Fruit fly (Drosophila melanogaster) whole organism, wandering third instar larva: Measurements from ENCODE around the gene CG4338.

ENCODE experiments used
- Jra ChIP-seq: sonication (Bioruptor generic); optimal IDR thresholded peaks from 2 replicates; lab custom pipeline; 2016; ENCODE audit warnings: missing biosample characterization, missing genetic modification characterization
- Myc ChIP-seq: fragments of >200 bp; optimal IDR thresholded peaks from 2 replicates; lab custom pipeline; 2017
- Vsx2 ChIP-seq: fragments of 200-300, 225-300 bp; sonication (Bioruptor generic); optimal IDR thresholded peaks from 2 replicates; lab custom pipeline; 2018; ENCODE audit warnings: missing biosample characterization, missing genetic modification characterization; ENCODE audit not compliant: partially characterized antibody
- ey ChIP-seq: fragments of 200-800 bp; sonication (Bioruptor generic); optimal IDR thresholded peaks from 2 replicates; lab custom pipeline; 2016; ENCODE audit warnings: missing biosample characterization, missing genetic modification characterization
- foxo ChIP-seq, 2 experiments: fragments of 200-800 bp; sonication (Bioruptor generic); optimal IDR thresholded peaks; 2 replicates in 1 of 2; 3 replicates in 1 of 2; lab custom pipeline; 2016 to 2017; ENCODE audit warnings: missing biosample characterization in 2 of 2, missing genetic modification characterization in 2 of 2
- lola ChIP-seq: fragments of >200 bp; optimal IDR thresholded peaks from 2 replicates; lab custom pipeline; 2017; ENCODE audit warnings: missing biosample characterization, missing genetic modification characterization
- psq ChIP-seq: fragments of 200-800 bp; sonication (Bioruptor generic); optimal IDR thresholded peaks from 3 replicates; lab custom pipeline; 2017; ENCODE audit warnings: missing biosample characterization, mild to moderate bottlenecking, missing genetic modification characterization, moderate library complexity

DNA sequence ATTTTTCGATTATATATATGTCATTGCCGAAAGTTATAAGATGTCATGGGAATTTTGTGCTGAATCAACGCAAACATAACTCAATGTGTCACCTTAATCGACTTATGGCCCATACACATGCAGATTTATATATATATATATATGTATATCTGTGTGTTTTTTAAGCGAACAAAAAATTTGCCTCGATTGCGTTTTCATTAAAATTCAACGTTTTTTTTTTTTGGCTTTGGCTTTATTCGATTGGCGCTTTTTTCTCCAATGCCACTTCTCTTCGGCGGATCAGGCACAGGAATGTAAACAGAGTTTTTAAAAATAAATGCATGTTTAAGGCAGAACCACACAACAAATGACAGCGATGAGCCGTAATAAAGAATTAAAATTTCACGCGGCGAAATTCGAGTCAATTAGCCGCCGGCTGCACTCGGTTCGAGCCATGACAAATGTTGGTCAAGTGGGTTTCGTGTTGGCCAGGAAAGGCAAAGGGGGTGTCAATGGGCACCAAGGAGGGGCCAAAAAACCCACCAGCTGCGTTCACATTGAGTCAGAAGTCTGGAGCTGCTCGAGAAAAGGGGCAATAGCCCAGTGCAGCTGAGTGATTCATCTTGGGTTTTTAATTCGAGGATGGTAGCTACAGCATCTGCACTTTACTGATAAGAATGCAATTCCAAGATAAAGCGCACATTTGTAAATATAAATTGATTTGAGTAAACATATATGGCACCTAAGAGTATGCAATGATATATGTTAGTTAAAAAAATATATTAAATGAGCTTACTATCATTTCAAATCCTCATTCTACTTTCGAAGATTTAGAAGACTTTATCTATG lies 7.9 kb downstream of the CG4338 start:
- TF ChIP-seq foxo (GFP tag; optimal IDR thresholded peaks at IDR 0.05; lab: Kevin White, UChicago) (no peak), psq (GFP tag; lab: Kevin White, UChicago) (no peak), Vsx2 (no peak), Myc (lab: Kevin White, UChicago) (no peak), ey (GFP tag; lab: Kevin White, UChicago) (no peak), Jra (no peak), lola (GFP tag; lab: Kevin White, UChicago) (no peak)
